Fruit fly (Drosophila melanogaster): ENCODE results near the gene CG33523.

The CG33523 gene

DNA sequence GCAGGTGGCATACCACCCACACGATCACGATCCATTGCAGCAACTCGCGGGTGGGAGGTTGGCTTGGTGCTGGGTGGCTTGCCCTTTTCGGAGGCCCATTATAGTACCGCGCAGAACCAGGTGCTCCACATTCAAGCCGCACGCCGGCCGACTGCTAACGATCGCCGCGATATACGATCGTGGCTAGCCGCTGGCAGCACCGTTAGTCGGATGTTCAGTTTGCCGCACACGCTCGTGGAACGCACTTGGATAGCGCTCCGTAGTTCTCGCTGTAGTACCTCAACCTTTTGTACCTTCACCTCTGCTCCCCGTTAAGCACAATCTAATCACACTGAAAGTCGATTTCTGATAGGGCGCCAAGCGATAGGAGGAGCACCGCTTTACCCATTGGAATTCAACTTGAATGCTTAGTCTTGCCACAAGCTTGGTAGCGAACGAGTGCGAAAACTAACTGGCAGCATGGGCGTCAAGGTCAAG, at the start of gene CG33523:
Gene CG33523 (plus strand): TSS at position 217 of the 477 bp plus-strand sequence.
- no peak for TF ChIP-seq CG17801 (GFP tag; optimal IDR thresholded peaks at IDR 0.05; ENCODE audit: partially characterized antibody)

DNA sequence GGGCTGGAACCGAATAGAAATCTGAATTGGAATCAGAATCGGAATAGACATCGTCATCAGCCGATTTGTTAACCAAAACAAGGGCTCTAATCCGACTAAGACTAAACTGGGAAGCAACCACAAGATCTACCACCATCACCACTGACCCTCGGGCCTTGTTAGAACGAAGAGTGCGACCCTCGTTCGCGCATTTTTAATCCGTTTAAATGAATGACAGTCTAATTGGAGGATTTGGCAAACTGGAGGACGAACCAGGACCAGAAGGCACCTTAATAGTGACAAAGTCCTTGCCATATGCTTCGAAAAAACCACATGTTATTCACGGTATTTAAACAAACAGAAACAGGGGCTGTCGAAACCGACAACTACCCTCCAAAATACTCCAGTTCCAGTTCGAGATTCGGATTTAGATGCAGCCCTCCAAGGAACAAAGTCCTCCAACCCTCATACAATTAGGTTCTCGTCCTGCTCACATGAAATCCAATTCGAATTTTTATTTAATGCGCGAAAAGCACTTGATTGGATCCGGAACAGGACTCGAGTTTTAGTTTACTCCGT, 44.8 kb upstream of the CG33523 start:
- no peak for TF ChIP-seq CG17801 (GFP tag; optimal IDR thresholded peaks at IDR 0.05; ENCODE audit: partially characterized antibody)

DNA sequence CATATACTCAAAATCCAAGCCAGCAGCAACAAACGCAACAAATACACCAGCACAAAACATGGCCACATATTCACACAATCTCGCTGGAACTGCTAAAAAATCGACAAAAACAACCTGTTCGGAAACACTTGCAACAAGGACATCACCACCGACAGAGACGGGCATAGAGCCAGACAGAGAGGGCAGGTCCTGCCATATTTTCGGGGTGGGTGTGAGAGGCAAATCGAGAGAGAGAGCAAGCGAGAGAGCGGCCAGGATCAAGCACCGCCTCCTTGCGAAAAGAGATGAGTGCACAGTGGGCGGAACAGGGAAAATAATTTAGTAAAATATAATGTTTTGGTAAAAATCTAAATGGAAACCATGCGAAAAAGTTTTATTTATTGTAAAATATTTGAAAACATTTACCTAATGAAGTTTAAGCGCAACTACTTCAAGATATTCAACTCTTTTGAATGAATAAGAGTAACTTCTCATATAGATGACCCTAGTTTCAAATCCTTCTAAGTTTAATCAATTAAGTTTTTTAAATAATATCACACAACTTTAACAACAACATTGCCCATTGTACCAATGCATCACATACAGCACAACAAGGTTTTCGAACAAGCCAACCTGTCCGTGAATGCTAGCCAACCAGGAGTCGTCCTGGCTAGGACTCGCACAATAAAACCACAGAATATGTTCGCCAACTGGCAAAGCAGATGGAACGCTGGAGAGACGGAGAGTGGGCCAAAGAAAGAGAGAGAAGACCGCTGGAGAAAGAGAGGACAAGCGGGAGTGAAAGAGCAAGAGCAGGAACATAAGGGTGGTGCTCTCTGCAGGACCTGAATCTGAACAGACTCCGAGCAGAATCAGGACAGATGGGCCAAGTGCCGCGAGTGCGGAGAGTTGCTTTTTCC, 42.1 kb upstream of the CG33523 start:
- no peak for TF ChIP-seq CG17801 (GFP tag; optimal IDR thresholded peaks at IDR 0.05; ENCODE audit: partially characterized antibody)

- no peak for TF ChIP-seq CG17801 (GFP tag; optimal IDR thresholded peaks at IDR 0.05; ENCODE audit: partially characterized antibody)
These were observed 41.6 kb upstream of the CG33523 start, which contains the start of gene CG13287 for dm6 chr3L:5882209-5882403. Gene CG13287 (plus strand): TSS chr3L:5882304.

dm6 chr3L:5884735-5885134, 38.9 kb upstream of the CG33523 start:
- no peak for TF ChIP-seq CG17801 (GFP tag; optimal IDR thresholded peaks at IDR 0.05; ENCODE audit: partially characterized antibody)

DNA sequence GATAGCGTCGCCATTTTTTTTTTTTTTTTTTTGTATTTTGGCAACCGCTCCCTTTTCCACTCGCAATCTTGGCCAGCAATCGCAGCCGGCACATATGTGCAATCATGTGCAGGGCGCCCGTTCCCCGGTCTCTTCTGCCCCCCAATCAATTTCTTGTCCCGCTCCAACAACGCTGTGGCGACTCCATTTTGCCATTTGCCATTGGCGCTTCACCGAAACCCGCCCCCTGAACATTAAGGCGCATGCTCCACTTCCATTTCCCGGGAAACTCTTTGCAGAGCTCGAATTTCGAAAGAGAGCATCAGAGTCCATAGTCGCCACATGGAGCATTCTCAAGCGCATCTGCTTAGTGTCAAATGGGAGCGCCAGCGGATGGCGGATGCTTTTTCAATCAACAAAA, 32.5 kb upstream of the CG33523 start:
- TF ChIP-seq CG17801 (GFP tag; optimal IDR thresholded peaks at IDR 0.05; ENCODE audit: partially characterized antibody): no peak

- TF ChIP-seq CG17801 (GFP tag; optimal IDR thresholded peaks at IDR 0.05; ENCODE audit: partially characterized antibody): no peak
These were observed 31.9 kb upstream of the CG33523 start for dm6 chr3L:5891812-5892211.

DNA sequence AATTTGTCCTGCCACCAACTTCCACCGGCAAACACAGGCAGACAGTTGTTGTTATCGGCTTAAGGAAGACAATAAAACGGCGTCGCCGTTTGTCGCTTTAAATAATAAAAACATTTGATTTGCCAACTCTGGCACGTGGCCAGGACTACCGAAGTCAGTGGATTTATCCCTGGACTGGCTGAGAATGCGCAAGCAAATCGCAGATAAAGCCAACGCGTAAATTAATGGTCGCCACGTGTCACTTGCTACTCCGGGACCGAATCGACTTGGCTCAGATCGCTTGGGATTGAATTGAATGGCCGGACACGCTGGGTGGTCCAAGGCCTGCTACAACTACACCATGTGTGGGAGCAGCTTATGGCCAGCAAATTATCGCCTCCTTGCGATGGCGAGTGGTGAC, 30.6 kb upstream of the CG33523 start:
- TF ChIP-seq CG17801 (GFP tag; optimal IDR thresholded peaks at IDR 0.05; ENCODE audit: partially characterized antibody): no peak

DNA sequence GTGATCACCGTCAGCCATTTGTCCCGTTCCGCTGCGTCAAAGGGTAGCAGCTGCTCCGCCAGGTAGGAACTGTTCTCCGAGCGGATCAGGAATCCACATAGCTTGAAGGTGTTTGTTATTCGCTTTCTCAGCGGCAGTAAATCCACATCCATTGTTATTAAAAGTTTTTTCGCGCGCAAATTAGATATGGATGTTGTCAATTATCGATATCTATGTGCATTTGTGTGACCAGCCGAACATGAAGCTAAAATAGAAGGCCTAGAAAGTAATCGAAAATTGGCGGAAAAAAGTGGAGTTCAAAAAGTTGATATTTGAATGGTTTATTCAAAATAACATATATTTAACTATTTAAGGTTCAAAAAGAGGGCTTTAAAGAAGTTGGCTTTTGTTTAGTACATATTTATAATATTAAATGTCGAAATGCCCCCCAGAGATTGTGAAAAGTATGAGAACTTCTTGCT, 26.4 kb upstream of the CG33523 start, which contains the start of the genes PolE2 and CG5592:
Gene PolE2 (minus strand): TSS at position 208 of the 461 bp plus-strand sequence.
Gene CG5592 (plus strand): TSS at position 411 of the 461 bp plus-strand sequence.
- no peak for TF ChIP-seq CG17801 (GFP tag; optimal IDR thresholded peaks at IDR 0.05; ENCODE audit: partially characterized antibody)

dm6 chr3L:5899305-5899704, 24.4 kb upstream of the CG33523 start, which contains the start of gene CG32409:
Gene CG32409 (plus strand): TSS chr3L:5899528.
- peak; percentile 5 for TF ChIP-seq CG17801 (GFP tag; optimal IDR thresholded peaks at IDR 0.05; ENCODE audit: partially characterized antibody)

DNA sequence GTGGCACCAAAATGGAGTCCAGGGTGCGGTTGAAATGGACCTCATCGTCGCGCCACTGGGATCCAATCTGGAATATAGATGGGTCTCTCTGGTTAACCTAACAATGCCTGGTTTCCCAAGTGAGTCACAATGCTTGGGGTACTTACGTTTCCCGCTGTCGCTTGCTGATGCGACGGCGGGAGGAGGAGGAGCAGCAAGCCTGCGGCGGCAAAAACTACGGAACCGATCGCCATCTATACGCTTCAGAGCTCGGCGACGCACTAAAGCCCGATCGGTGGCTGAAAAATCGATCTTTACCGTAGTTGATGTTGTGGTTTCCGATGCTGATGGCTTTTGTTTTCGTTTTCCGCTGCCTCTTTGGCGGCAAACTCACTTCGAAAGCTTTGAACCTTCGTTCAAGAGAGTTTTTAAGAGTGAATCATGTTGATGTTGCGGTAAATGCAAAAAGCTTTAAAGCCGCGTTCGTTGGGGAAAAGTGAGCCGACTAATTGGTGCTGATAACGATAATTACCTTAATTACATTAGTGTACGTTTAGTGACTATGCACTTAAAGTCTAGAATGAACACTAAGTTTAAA, 21.4 kb upstream of the CG33523 start, which contains the start of gene QC:
Gene QC (minus strand): TSS at position 268 of the 577 bp plus-strand sequence.
- no peak for TF ChIP-seq CG17801 (GFP tag; optimal IDR thresholded peaks at IDR 0.05; ENCODE audit: partially characterized antibody)

dm6 chr3L:5903955-5904354, 19.7 kb upstream of the CG33523 start, which contains the start of gene CG32413:
Gene CG32413 (minus strand): TSS chr3L:5904055.
- TF ChIP-seq CG17801 (GFP tag; optimal IDR thresholded peaks at IDR 0.05; ENCODE audit: partially characterized antibody): no peak

DNA sequence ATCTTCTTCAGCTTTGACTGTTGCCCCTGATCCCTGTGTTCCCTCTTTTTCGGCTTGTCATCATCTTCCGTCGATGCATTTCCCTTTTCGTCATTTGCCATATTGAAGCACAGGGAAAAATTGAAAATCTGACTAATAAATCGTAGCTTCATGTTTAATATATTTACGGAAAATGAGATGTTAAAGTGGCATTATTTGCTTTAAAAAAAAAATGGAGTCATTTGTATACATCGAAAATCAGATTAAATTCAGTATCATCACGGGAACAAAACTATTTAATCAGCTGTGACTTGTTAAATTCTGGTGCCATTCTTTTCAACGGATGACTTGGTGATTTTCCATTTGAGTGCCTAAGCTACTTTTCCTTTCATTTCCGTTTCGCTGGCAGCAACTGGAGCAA, 17.1 kb upstream of the CG33523 start, which contains the start of gene CG10486:
Gene CG10486 (minus strand): TSS at position 101 of the 400 bp plus-strand sequence.
- no peak for TF ChIP-seq CG17801 (GFP tag; optimal IDR thresholded peaks at IDR 0.05; ENCODE audit: partially characterized antibody)

DNA sequence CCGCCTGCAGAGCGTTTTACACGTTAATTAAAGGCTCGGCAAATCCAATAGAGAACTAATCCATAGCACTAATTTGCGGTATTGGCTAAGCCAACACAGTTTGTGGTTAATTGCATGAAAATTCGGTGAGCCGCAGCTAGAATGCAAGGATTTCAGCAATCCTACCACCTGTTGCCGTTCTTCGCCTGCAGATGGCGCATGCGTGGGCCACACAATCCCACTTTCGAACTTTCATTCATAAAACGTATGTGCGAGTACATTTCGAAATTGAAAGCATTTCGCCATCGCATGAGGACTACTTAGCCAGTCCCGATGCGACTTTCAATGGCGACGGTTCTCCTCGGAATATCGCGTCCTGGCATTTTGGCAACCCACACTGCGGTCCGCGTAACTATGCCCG, 16.6 kb upstream of the CG33523 start, which contains the start of gene CG13288:
Gene CG13288 (plus strand): TSS at position 305 of the 400 bp plus-strand sequence.
- no peak for TF ChIP-seq CG17801 (GFP tag; optimal IDR thresholded peaks at IDR 0.05; ENCODE audit: partially characterized antibody)

dm6 chr3L:5920778-5921177, 2.9 kb upstream of the CG33523 start:
- TF ChIP-seq CG17801 (GFP tag; optimal IDR thresholded peaks at IDR 0.05; ENCODE audit: partially characterized antibody): no peak
